Worm (Caenorhabditis elegans): ENCODE results near the gene C14C10.2.

Gene C14C10.2

ce11 chrV:12635218-12635617, 42.9 kb upstream of the C14C10.2 start:
- TF ChIP-seq pqm-1 (tag; optimal IDR thresholded peaks at IDR 0.05) (no peak), ets-5 (GFP tag; IDR thresholded peaks at IDR 0.05) (no peak), lin-39 (tag; optimal IDR thresholded peaks at IDR 0.05) (no peak), fos-1 (tag; optimal IDR thresholded peaks at IDR 0.05) (no peak), elt-3 (tag; optimal IDR thresholded peaks at IDR 0.05) (peak in 2 of 6 experiments; percentile 93 to 99), egl-13 (tag; optimal IDR thresholded peaks at IDR 0.05) (no peak), unc-86 (tag; optimal IDR thresholded peaks at IDR 0.05) (no peak), unc-130 (tag; optimal IDR thresholded peaks at IDR 0.05) (peak; percentile 88), lin-13 (GFP tag; optimal IDR thresholded peaks at IDR 0.05) (peak; percentile 58), irx-1 (tag; optimal IDR thresholded peaks at IDR 0.05) (peak; percentile 57), hlh-4 (tag; optimal IDR thresholded peaks at IDR 0.05) (no peak), skn-1 (tag; optimal IDR thresholded peaks at IDR 0.05) (peak; percentile 58), nhr-20 (tag; optimal IDR thresholded peaks at IDR 0.05) (peak; percentile 96), fkh-10 (GFP tag; optimal IDR thresholded peaks at IDR 0.05) (no peak), sup-37 (GFP tag; optimal IDR thresholded peaks at IDR 0.05) (no peak), tlp-1 (tag; optimal IDR thresholded peaks at IDR 0.05) (no peak), C34B4.2 (tag; optimal IDR thresholded peaks at IDR 0.05) (no peak), nhr-28 (tag; optimal IDR thresholded peaks at IDR 0.05) (no peak), hlh-17 (GFP tag; optimal IDR thresholded peaks at IDR 0.05; ENCODE audit: borderline replicate concordance) (no peak), swsn-7 (tag; optimal IDR thresholded peaks at IDR 0.05) (peak; percentile 20), ceh-8 (GFP tag; optimal IDR thresholded peaks at IDR 0.05) (no peak), jun-1 (tag; optimal IDR thresholded peaks at IDR 0.05) (peak; percentile 13), mab-9 (GFP tag; IDR thresholded peaks at IDR 0.05) (no peak), ama-1 (optimal IDR thresholded peaks at IDR 0.05) (no peak), nhr-237 (tag; optimal IDR thresholded peaks at IDR 0.05) (no peak), tbx-2 (tag; optimal IDR thresholded peaks at IDR 0.05) (peak; percentile 65), hpl-2 (GFP tag; optimal IDR thresholded peaks at IDR 0.05) (no peak), ces-1 (GFP tag; optimal IDR thresholded peaks at IDR 0.05) (no peak), xbp-1 (tag; optimal IDR thresholded peaks at IDR 0.05) (peak; percentile 26), ztf-11 (tag; optimal IDR thresholded peaks at IDR 0.05) (no peak), ztf-4 (tag; optimal IDR thresholded peaks at IDR 0.05) (no peak), pag-3 (tag; optimal IDR thresholded peaks at IDR 0.05; ENCODE audit: borderline replicate concordance, insufficient read depth) (no peak), alr-1 (tag; optimal IDR thresholded peaks at IDR 0.05; ENCODE audit: borderline replicate concordance) (no peak), vab-15 (tag; optimal IDR thresholded peaks at IDR 0.05) (no peak), zip-4 (GFP tag; optimal IDR thresholded peaks at IDR 0.05) (no peak), mef-2 (tag; optimal IDR thresholded peaks at IDR 0.05) (no peak), aly-2 (tag; optimal IDR thresholded peaks at IDR 0.05) (no peak), C04F5.9 (tag; optimal IDR thresholded peaks at IDR 0.05) (no peak), Y116A8C.19 (tag; optimal IDR thresholded peaks at IDR 0.05; ENCODE audit: borderline replicate concordance) (no peak), nhr-47 (tag; optimal IDR thresholded peaks at IDR 0.05) (peak; percentile 60), nhr-84 (tag; optimal IDR thresholded peaks at IDR 0.05) (no peak), nhr-12 (tag; optimal IDR thresholded peaks at IDR 0.05) (no peak), nhr-71 (tag; optimal IDR thresholded peaks at IDR 0.05) (peak; percentile 91), snpc-4 (tag; optimal IDR thresholded peaks at IDR 0.05) (no peak), dsc-1 (tag; optimal IDR thresholded peaks at IDR 0.05) (no peak), ceh-63 (GFP tag; optimal IDR thresholded peaks at IDR 0.05) (no peak), mep-1 (tag; optimal IDR thresholded peaks at IDR 0.05) (peak; percentile 81), blmp-1 (tag; optimal IDR thresholded peaks at IDR 0.05) (peak; percentile 70), unc-30 (tag; optimal IDR thresholded peaks at IDR 0.05) (no peak), sptf-1 (tag; optimal IDR thresholded peaks at IDR 0.05) (no peak), egl-27 (tag; optimal IDR thresholded peaks at IDR 0.05) (no peak), lin-14 (GFP tag; optimal IDR thresholded peaks at IDR 0.05) (peak; percentile 90), efl-1 (optimal IDR thresholded peaks at IDR 0.05) (peak in 1 of 2 experiments; percentile 35), efl-1 (GFP tag; optimal IDR thresholded peaks at IDR 0.05 in 1 of 2) (peak; percentile 20 to 92)

Data from whole organism, L1 larva.